Worm (Caenorhabditis elegans): ENCODE data around the gene fbxa-66.

The fbxa-66 gene

DNA sequence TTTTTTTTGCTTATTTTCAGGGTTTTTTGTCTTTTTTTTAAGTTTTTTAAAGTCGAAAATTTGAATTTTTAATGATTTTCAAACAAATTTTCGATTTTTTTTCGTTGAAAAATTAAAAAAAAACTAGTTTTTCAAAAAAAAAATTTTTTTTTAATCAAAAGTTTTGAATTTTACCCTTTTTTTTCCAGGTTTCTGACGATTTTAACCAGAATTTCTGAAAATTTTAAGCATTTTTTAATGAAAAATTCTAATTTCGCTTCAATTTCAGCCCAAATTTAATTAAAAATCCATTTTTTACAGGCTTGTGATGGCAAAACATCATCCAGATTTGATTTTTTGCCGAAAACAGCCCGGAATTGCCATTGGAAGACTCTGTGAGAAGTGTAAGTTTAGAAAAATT, 29.4 kb upstream of the fbxa-66 start, which contains the start of gene phf-5:
phf-5 (plus strand) TSS at position 301 of the 400 bp plus-strand sequence.
- TF ChIP-seq F52B5.7 (tag; optimal IDR thresholded peaks at IDR 0.05) (no peak), mes-4 (tag; optimal IDR thresholded peaks at IDR 0.05) (no peak), ztf-26 (tag; optimal IDR thresholded peaks at IDR 0.05) (no peak), F57C9.4 (tag; optimal IDR thresholded peaks at IDR 0.05) (no peak), lir-1 (GFP tag; conservative IDR thresholded peaks at IDR 0.05) (no peak), F49E8.2 (tag; optimal IDR thresholded peaks at IDR 0.05; ENCODE audit: insufficient read depth) (no peak), ceh-40 (GFP tag; IDR thresholded peaks at IDR 0.05) (no peak), F10E7.11 (tag; optimal IDR thresholded peaks at IDR 0.05) (no peak), akir-1 (GFP tag; optimal IDR thresholded peaks at IDR 0.05) (no peak), madf-10 (tag; optimal IDR thresholded peaks at IDR 0.05) (no peak), aptf-3 (GFP tag; IDR thresholded peaks at IDR 0.05) (no peak), ztf-6 (GFP tag; IDR thresholded peaks at IDR 0.05) (no peak), ztf-25 (GFP tag; IDR thresholded peaks at IDR 0.05) (no peak), pbrm-1 (GFP tag; IDR thresholded peaks at IDR 0.05) (no peak), madf-8 (GFP tag; conservative IDR thresholded peaks at IDR 0.05) (no peak), nfya-1 (tag; optimal IDR thresholded peaks at IDR 0.05; ENCODE audit: borderline replicate concordance, insufficient read depth) (no peak), B0035.1 (tag; optimal IDR thresholded peaks at IDR 0.05) (no peak), egrh-3 (GFP tag; IDR thresholded peaks at IDR 0.05) (no peak)

DNA sequence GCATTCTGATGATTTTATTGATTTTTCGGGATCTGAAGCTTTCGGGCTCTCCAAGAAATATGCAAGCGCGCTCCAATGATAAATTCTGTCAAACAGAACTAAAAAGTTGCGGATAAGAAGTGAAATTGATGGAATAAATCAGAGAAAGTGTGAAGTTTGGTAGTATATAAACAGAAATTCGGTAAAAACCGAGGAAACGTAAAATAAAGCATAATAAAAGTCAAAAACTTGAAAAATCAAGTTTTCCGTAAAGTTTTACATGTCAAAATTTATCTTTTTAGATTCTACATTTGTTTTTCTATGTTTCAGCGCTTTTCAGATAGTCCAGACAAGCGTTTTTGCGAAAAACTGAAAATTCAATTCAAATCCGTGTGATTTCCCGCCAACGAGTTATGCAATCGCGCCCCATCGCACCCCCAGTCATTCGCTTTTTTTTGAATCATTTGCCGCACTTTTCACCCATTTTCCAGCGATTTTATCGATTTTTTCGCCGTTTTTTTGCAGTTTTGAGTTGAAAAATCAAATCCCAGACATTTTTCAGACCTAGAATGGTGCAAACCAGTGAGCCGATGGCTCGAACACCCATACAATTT, 17.3 kb upstream of the fbxa-66 start, which contains the start of the genes Y54F10BM.13 and ppm-1.D:
Y54F10BM.13 (minus strand) TSS at position 51 of the 593 bp plus-strand sequence.
ppm-1.D (plus strand) TSS at position 540 of the 593 bp plus-strand sequence.
- peak; percentile 63 for TF ChIP-seq dpl-1 (GFP tag; optimal IDR thresholded peaks at IDR 0.05)
- peak; percentile 55; the same call in 1 of the 2 replicates for TF ChIP-seq D2030.7 (GFP tag; IDR thresholded peaks at IDR 0.05)
- TF ChIP-seq ceh-91 (GFP tag; IDR thresholded peaks at IDR 0.05) = no peak
- peak; percentile 85 for TF ChIP-seq efl-1 (GFP tag; optimal IDR thresholded peaks at IDR 0.05)
- peak in 1 of 3 experiments; percentile 48 for TF ChIP-seq lin-35 (GFP tag; optimal IDR thresholded peaks at IDR 0.05)
- no peak for TF ChIP-seq ceh-27 (GFP tag; optimal IDR thresholded peaks at IDR 0.05)
- TF ChIP-seq nhr-179 (tag; optimal IDR thresholded peaks at IDR 0.05) = no peak
- peak; percentile 76 for TF ChIP-seq lin-54 (GFP tag; optimal IDR thresholded peaks at IDR 0.05)
- TF ChIP-seq ztf-22 (GFP tag; optimal IDR thresholded peaks at IDR 0.05) = no peak
- TF ChIP-seq ccch-3 (GFP tag; optimal IDR thresholded peaks at IDR 0.05) = no peak
- peak; percentile 4 for TF ChIP-seq attf-5 (GFP tag; optimal IDR thresholded peaks at IDR 0.05)
- peak; percentile 37 for TF ChIP-seq lsl-1 (GFP tag; optimal IDR thresholded peaks at IDR 0.05)
- TF ChIP-seq mcd-1 (GFP tag; IDR thresholded peaks at IDR 0.05) = peak; percentile 89
- TF ChIP-seq madf-6 (GFP tag; IDR thresholded peaks at IDR 0.05) = peak; percentile 19; the same call in 1 of the 2 replicates

DNA sequence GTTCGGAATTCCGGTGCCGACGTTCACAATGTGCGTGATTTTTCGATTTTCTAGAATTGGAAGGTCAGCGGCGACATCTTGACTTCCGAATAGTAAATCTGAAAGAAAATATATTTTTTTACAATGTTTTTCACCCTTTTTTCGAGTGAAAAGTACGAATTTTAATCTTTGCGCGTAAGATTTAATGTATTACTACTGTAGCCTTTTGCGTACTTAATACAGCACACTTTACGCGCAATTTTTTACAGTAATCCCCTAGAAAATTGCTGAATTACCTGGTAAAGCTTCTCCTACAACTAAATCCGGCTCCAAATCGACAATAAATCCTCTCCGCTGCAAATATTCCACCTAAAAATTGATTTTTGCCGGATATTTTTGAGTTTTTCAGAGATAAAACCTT, 16.6 kb upstream of the fbxa-66 start:
- TF ChIP-seq attf-3 (GFP tag; conservative IDR thresholded peaks at IDR 0.05) = no peak
- TF ChIP-seq mcd-1 (GFP tag; IDR thresholded peaks at IDR 0.05) = peak; percentile 29; the same call in 1 of the 2 replicates
- TF ChIP-seq ztf-3 (GFP tag; optimal IDR thresholded peaks at IDR 0.05) = no peak
- peak; percentile 77 for TF ChIP-seq lsl-1 (GFP tag; optimal IDR thresholded peaks at IDR 0.05)
- no peak for TF ChIP-seq tbx-9 (tag; optimal IDR thresholded peaks at IDR 0.05; ENCODE audit: borderline replicate concordance)
- TF ChIP-seq aptf-2 (GFP tag; conservative IDR thresholded peaks at IDR 0.05) = no peak
- TF ChIP-seq egl-18 (GFP tag; IDR thresholded peaks at IDR 0.05) = no peak
- TF ChIP-seq F33H1.4 (GFP tag; IDR thresholded peaks at IDR 0.05) = peak; percentile 27; the same call in 1 of the 2 replicates
- peak; percentile 12; the same call in 1 of the 2 replicates for TF ChIP-seq madf-6 (GFP tag; IDR thresholded peaks at IDR 0.05)
